Worm (Caenorhabditis elegans) whole organism, midembryonic: Measurements from ENCODE around the gene C52B9.8.

Source experiments
- cog-1 ChIP-seq: sonication (generic microtip); optimal IDR thresholded peaks from 2 replicates; lab custom pipeline; 2016; ENCODE audit warnings: missing genetic modification characterization, missing compliant biosample characterization
- flt-1 ChIP-seq: fragments of 200-800 bp; sonication (Bioruptor generic); IDR thresholded peaks from 2 replicates; pipeline ENCODE4 v1.3.6; 2022; ENCODE audit warnings: missing genetic modification characterization, missing compliant biosample characterization
- klf-2 ChIP-seq: fragments of 200-800 bp; sonication (Bioruptor generic); conservative IDR thresholded peaks from 2 replicates; pipeline ENCODE4 v1.3.6; 2022; ENCODE audit warnings: missing genetic modification reagents, missing genetic modification characterization, missing compliant biosample characterization
- ref-1 ChIP-seq: fragments of 200-800 bp; sonication (Bioruptor generic); conservative IDR thresholded peaks from 2 replicates; pipeline ENCODE4 v1.3.6; 2022; ENCODE audit warnings: missing genetic modification reagents, missing genetic modification characterization, missing compliant biosample characterization
- tab-1 ChIP-seq: fragments of 200-800 bp; sonication (Bioruptor generic); IDR thresholded peaks from 2 replicates; pipeline ENCODE4 v1.3.6; 2022; ENCODE audit warnings: missing genetic modification characterization, missing compliant biosample characterization
- ztf-23 ChIP-seq: fragments of 200-800 bp; sonication (Bioruptor generic); IDR thresholded peaks from 2 replicates; pipeline ENCODE4 v1.3.6; 2022; ENCODE audit warnings: missing genetic modification reagents, missing genetic modification characterization, missing compliant biosample characterization
- ztf-29 ChIP-seq: fragments of 200-800 bp; sonication (Bioruptor generic); IDR thresholded peaks from 2 replicates; pipeline ENCODE4 v1.3.6; 2022; ENCODE audit warnings: missing genetic modification reagents, missing genetic modification characterization, missing compliant biosample characterization

- no peak for TF ChIP-seq klf-2 (GFP tag; lab: Robert Waterston, UW)
- TF ChIP-seq tab-1 (GFP tag; lab: Robert Waterston, UW): no peak
- no peak for TF ChIP-seq cog-1 (tag; lab: Kevin White, UChicago)
- no peak for TF ChIP-seq ztf-29 (GFP tag; lab: Robert Waterston, UW)
- no peak for TF ChIP-seq ztf-23 (GFP tag; lab: Robert Waterston, UW)
- no peak for TF ChIP-seq ref-1
- no peak for TF ChIP-seq flt-1 (GFP tag; lab: Robert Waterston, UW)
These were observed 27.1 kb downstream of the C52B9.8 start for ce11 chrX:4284470-4284869.
